Worm (Caenorhabditis elegans) whole organism, L2 larva: Measurements from ENCODE around the gene ZK863.1.

ENCODE experiments used
- dmd-4 ChIP-seq: sonication (generic microtip); optimal IDR thresholded peaks from 2 replicates; lab custom pipeline; 2017; ENCODE audit warnings: missing biosample characterization, missing genetic modification characterization
- elt-3 ChIP-seq: sonication (generic microtip); optimal IDR thresholded peaks from 2 replicates; lab custom pipeline; 2017; ENCODE audit warnings: missing biosample characterization, missing genetic modification characterization
- nhr-237 ChIP-seq: fragments of 150-350 bp; optimal IDR thresholded peaks from 2 replicates; lab custom pipeline; 2014; ENCODE audit warnings: missing biosample characterization, missing genetic modification characterization
- nhr-25 ChIP-seq: fragments of 150-350 bp; sonication (generic microtip); optimal IDR thresholded peaks from 3 replicates; lab custom pipeline; 2014; ENCODE audit warnings: missing biosample characterization, missing genetic modification characterization

DNA sequence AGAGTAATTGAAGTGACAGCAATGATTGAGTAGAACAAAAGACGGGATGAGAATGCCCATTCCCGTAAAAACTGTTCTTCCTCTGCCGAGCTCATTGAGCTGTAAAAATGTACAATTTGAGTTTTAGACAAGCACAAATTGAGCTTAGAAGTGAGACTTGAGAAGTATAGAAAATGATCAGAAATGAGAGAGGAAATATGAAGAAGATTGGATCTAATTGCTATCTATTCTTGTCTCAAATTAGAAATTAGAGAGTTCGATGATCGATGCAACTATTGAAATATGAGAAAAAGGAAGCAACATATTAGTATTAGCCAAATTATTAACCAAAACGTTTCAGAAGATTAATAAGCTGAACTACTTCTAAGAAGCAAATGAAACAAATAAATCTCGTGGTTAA lies at the start of gene ZK863.1:
- TF ChIP-seq nhr-237 (tag; lab: Kevin White, UChicago) (no peak), elt-3 (tag; lab: Kevin White, UChicago) (no peak), dmd-4 (tag; lab: Kevin White, UChicago) (no peak), nhr-25 (no peak)
